Worm (Caenorhabditis elegans) whole organism, early embryonic: Measurements from ENCODE around the gene clh-1.

ENCODE experiments used
- F13C5.2 ChIP-seq: sonication (generic microtip); optimal IDR thresholded peaks from 2 replicates; lab custom pipeline; 2017; ENCODE audit warnings: mild to moderate bottlenecking, missing genetic modification characterization, inconsistent platforms, missing compliant biosample characterization
- aly-1 ChIP-seq: sonication (generic microtip); optimal IDR thresholded peaks from 2 replicates; lab custom pipeline; 2016; ENCODE audit warnings: missing genetic modification characterization, missing compliant biosample characterization
- ama-1 ChIP-seq: fragments of 150-350 bp; optimal IDR thresholded peaks from 2 replicates; lab custom pipeline; 2014
- ceh-36 ChIP-seq: sonication (generic microtip); optimal IDR thresholded peaks from 2 replicates; lab custom pipeline; 2016; ENCODE audit warnings: missing genetic modification characterization, inconsistent platforms, missing compliant biosample characterization
- hmbx-1 ChIP-seq: sonication (generic microtip); optimal IDR thresholded peaks from 2 replicates; lab custom pipeline; 2016; ENCODE audit warnings: mild to moderate bottlenecking, missing genetic modification characterization, missing compliant biosample characterization
- hnd-1 ChIP-seq: sonication (generic microtip); optimal IDR thresholded peaks from 2 replicates; lab custom pipeline; 2016; ENCODE audit warnings: missing genetic modification characterization, missing compliant biosample characterization
- scrt-1 ChIP-seq: fragments of 200-800 bp; sonication (Bioruptor generic); IDR thresholded peaks from 2 replicates; pipeline ENCODE4 v1.3.6; 2022; ENCODE audit warnings: missing genetic modification characterization, missing compliant biosample characterization
- sea-1 ChIP-seq: fragments of 200-800 bp; sonication (Bioruptor generic); conservative IDR thresholded peaks from 2 replicates; pipeline ENCODE4 v1.3.6; 2022; ENCODE audit warnings: missing genetic modification characterization, missing compliant biosample characterization

DNA sequence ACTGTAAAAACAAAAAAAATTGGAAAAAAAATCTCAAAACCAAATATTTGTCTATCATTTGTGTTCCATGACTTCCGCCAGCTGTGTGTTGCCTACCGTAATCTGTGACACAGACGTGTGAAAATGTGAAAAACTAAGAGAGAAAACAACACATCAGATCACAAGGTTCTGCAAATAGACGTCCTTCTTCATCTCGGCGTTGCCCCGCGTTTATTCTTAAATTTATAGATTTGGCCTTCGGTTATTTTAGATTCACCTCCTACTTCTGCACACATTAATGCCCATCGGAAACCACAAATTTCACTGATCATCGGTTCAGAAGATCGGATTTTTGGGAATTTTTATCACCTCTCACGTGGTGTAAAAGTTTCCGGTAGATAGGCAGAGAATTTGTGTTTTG lies 17.1 kb downstream of the clh-1 start:
- TF ChIP-seq hnd-1 (tag; lab: Kevin White, UChicago): no peak
- TF ChIP-seq hmbx-1: no peak
- TF ChIP-seq sea-1 (GFP tag; lab: Robert Waterston, UW): no peak
- no peak for TF ChIP-seq aly-1
- no peak for TF ChIP-seq ama-1 (lab: Kevin White, UChicago)
- TF ChIP-seq ceh-36 (tag; lab: Kevin White, UChicago): no peak
- TF ChIP-seq F13C5.2 (tag; lab: Kevin White, UChicago): no peak
- no peak for TF ChIP-seq scrt-1 (GFP tag; lab: Robert Waterston, UW)
